Fruit fly (Drosophila melanogaster) whole organism, pupa: ENCODE results near the gene CecA2.

Experiments used
- CG10348 ChIP-seq: fragments of 200-800 bp; sonication (Bioruptor generic); IDR thresholded peaks from 2 replicates; pipeline ENCODE4 v1.3.6; 2022; ENCODE audit warnings: missing biosample characterization, missing genetic modification characterization
- CG12605 ChIP-seq: fragments of 200-800 bp; sonication (Bioruptor generic); IDR thresholded peaks from 2 replicates; pipeline ENCODE4 v1.3.6; 2022; ENCODE audit warnings: missing biosample characterization, missing genetic modification characterization
- CG13204 ChIP-seq: fragments of 200-800 bp; sonication (Bioruptor generic); optimal IDR thresholded peaks from 2 replicates; lab custom pipeline; 2018; ENCODE audit warnings: missing biosample characterization, mild to moderate bottlenecking, missing genetic modification characterization, moderate library complexity
- CG14655 ChIP-seq: fragments of 200-800 bp; sonication (Bioruptor generic); optimal IDR thresholded peaks from 3 replicates; lab custom pipeline; 2017; ENCODE audit warnings: mild to moderate bottlenecking, missing biosample characterization, missing genetic modification reagents, missing genetic modification characterization
- CG15710 ChIP-seq: fragments of 200-800 bp; sonication (Bioruptor generic); optimal IDR thresholded peaks from 2 replicates; lab custom pipeline; 2018; ENCODE audit warnings: missing biosample characterization, mild to moderate bottlenecking, missing genetic modification characterization, moderate library complexity
- CG32121 ChIP-seq: fragments of 200-800 bp; sonication (Bioruptor generic); IDR thresholded peaks from 2 replicates; pipeline ENCODE4 v1.3.6; 2022; ENCODE audit warnings: missing biosample characterization, missing genetic modification characterization
- CG34367 ChIP-seq: fragments of 200-800 bp; sonication (Bioruptor generic); optimal IDR thresholded peaks from 2 replicates; lab custom pipeline; 2018; ENCODE audit warnings: missing biosample characterization, mild to moderate bottlenecking, missing genetic modification characterization
- CG4496 ChIP-seq: fragments of 200-800 bp; sonication (Bioruptor generic); IDR thresholded peaks from 3 replicates; pipeline ENCODE4 v1.3.6; 2022; ENCODE audit warnings: missing biosample characterization, missing genetic modification characterization
- CG8159 ChIP-seq: fragments of 200-800 bp; sonication (Bioruptor generic); optimal IDR thresholded peaks from 3 replicates; lab custom pipeline; 2018; ENCODE audit warnings: missing biosample characterization, mild to moderate bottlenecking, missing genetic modification characterization, moderate library complexity
- CG8301 ChIP-seq: fragments of 200-800 bp; sonication (Bioruptor generic); optimal IDR thresholded peaks from 2 replicates; lab custom pipeline; 2018; ENCODE audit warnings: missing biosample characterization, mild to moderate bottlenecking, missing genetic modification characterization
- CG9948 ChIP-seq: fragments of 200-800 bp; sonication (Bioruptor generic); optimal IDR thresholded peaks from 2 replicates; lab custom pipeline; 2018; ENCODE audit warnings: missing biosample characterization, mild to moderate bottlenecking, missing genetic modification characterization, moderate library complexity
- D1 ChIP-seq: fragments of 200-800 bp; sonication (Bioruptor generic); optimal IDR thresholded peaks from 2 replicates; lab custom pipeline; 2018; ENCODE audit warnings: missing biosample characterization, mild to moderate bottlenecking, missing genetic modification characterization, moderate library complexity
- EcR ChIP-seq: fragments of 200-800 bp; sonication (Bioruptor generic); optimal IDR thresholded peaks from 3 replicates; lab custom pipeline; 2019; ENCODE audit warnings: missing biosample characterization, missing genetic modification characterization, mild to moderate bottlenecking, moderate library complexity, missing genetic modification reagents
- Ets98B ChIP-seq: fragments of 200-800 bp; sonication (Bioruptor generic); IDR thresholded peaks from 2 replicates; pipeline ENCODE4 v1.3.6; 2022; ENCODE audit warnings: missing biosample characterization, missing genetic modification characterization
- Pif1A ChIP-seq: fragments of 200-800 bp; sonication (Bioruptor generic); optimal IDR thresholded peaks from 3 replicates; lab custom pipeline; 2016; ENCODE audit warnings: missing biosample characterization, missing genetic modification characterization
- Pif1B ChIP-seq: fragments of 200-800 bp; sonication (Bioruptor generic); optimal IDR thresholded peaks from 3 replicates; lab custom pipeline; 2016; ENCODE audit warnings: missing biosample characterization, missing genetic modification characterization
- Snoo ChIP-seq: fragments of 200-800 bp; sonication (Bioruptor generic); optimal IDR thresholded peaks from 3 replicates; lab custom pipeline; 2017; ENCODE audit warnings: missing biosample characterization, mild to moderate bottlenecking, missing genetic modification characterization, inconsistent platforms
- fd96Ca ChIP-seq: fragments of 200-800 bp; sonication (Bioruptor generic); IDR thresholded peaks from 3 replicates; pipeline ENCODE4 v1.3.6; 2022; ENCODE audit warnings: missing biosample characterization, missing genetic modification characterization
- gl ChIP-seq: fragments of 200-800 bp; sonication (Bioruptor generic); optimal IDR thresholded peaks from 2 replicates; lab custom pipeline; 2018; ENCODE audit warnings: missing biosample characterization, mild to moderate bottlenecking, missing genetic modification characterization
- rn ChIP-seq: fragments of 200-800 bp; sonication (Bioruptor generic); IDR thresholded peaks from 2 replicates; pipeline ENCODE4 v1.3.6; 2022; ENCODE audit warnings: missing biosample characterization, missing genetic modification characterization

Gene CecA2

DNA sequence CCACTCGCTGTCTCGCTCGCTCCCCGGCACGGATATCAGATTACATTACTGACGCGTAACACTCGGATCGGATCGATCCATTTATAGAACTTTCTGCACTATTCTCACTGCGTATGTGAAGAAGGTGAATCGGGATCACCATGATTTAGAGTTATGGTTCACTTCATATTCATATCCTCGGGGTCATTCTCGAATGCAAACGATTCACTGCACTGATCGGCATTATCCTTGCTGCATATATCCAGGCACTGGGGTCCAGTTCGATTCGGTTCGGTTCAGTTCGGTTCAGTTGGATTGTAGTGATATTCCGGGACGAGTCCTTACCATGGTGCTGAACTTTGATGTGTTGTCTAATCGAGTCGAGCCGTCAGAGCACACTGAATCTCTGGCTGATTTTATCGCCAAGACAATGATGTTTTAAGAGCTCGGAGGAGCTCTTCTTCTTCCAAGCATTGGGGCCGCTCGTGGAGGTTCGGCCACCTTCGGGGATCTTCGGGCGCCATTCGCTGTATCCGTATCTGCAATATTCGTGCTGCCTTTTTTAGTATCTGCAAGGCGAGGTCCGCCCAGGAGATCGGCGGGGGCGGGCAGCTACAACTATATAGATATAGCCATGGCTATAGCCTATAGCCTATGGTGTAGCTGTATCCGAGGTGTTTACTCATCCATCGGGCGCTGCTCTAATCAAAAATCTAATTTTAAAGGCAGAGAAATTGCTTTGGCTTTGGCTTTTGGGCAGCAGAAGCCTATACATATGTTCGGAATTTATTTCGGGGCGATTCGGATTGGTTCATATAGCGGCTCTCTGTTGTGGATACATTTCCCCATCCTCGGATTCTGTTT, 37.6 kb upstream of the CecA2 start, which contains the start of gene Mlc2:
Gene Mlc2 (minus strand): TSS at position 392 of the 843 bp plus-strand sequence.
- TF ChIP-seq CG14655 (GFP tag; lab: Kevin White, UChicago) (no peak), Pif1B (GFP tag; lab: Kevin White, UChicago) (no peak), CG8301 (tag; lab: Kevin White, UChicago) (no peak), CG10348 (GFP tag; lab: Robert Waterston, UW) (no peak)

DNA sequence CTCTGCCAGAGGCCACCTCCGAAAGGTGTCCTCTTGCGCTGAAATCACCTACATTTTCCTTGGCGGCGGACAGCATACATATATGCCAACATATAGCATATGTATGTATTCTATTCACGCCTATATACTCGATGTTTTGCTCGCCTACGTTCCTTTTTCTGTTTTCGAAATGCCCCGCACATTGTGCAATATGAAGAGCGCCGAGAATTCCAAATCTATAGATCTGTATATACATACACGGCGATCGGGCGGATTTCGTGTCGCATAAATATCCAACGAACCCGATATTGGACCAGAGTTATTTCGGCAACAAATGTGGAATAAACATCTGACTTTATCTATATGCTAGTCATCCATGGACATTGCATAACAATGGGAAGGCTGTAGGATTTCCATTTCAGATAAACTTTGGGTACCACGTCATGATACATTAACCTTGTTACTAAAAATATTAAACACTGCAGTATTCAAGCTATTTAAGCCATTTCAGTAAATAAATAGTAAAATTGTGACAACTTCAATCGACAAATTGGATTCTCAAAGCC, 36.8 kb upstream of the CecA2 start:
- no peak for TF ChIP-seq gl (tag; lab: Kevin White, UChicago)
- TF ChIP-seq CG10348 (GFP tag; lab: Robert Waterston, UW) = no peak
- no peak for TF ChIP-seq EcR (GFP tag; lab: Kevin White, UChicago)
- no peak for TF ChIP-seq CG12605 (GFP tag; lab: Robert Waterston, UW)
- no peak for TF ChIP-seq CG4496 (GFP tag; lab: Robert Waterston, UW)
- TF ChIP-seq CG34367 (tag; lab: Kevin White, UChicago) = no peak
- no peak for TF ChIP-seq CG15710 (tag; lab: Kevin White, UChicago)
- no peak for TF ChIP-seq CG8159
- no peak for TF ChIP-seq Pif1A
- no peak for TF ChIP-seq CG8301 (tag; lab: Kevin White, UChicago)
- TF ChIP-seq CG14655 (GFP tag; lab: Kevin White, UChicago) = no peak
- TF ChIP-seq rn (GFP tag; lab: Robert Waterston, UW) = no peak
- TF ChIP-seq fd96Ca (GFP tag; lab: Robert Waterston, UW) = no peak
- TF ChIP-seq Ets98B (GFP tag; lab: Robert Waterston, UW) = no peak
- TF ChIP-seq Snoo (tag; lab: Kevin White, UChicago) = no peak
- TF ChIP-seq CG13204 (GFP tag; lab: Kevin White, UChicago) = no peak
- no peak for TF ChIP-seq CG32121 (GFP tag; lab: Robert Waterston, UW)
- TF ChIP-seq D1 (tag; lab: Kevin White, UChicago) = no peak

DNA sequence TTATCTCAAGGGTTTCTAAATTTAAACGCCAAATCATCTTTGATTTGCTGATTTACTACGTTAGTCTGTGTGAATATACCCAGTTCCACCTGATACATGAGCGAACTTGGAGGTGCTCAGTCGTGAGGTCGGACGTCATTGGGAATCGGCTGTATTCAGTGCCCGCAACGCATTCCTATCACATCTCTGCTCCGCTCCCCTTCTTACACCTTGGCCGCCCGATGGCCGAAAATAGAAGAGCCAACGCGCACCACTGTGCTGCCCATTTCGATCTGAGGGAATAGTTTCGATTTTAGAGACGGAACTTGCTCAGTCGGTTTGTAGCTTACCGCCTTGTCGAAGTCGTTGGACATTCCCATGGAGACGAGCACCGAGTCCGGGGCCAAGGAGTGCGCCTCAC, 35.6 kb upstream of the CecA2 start:
- no peak for TF ChIP-seq CG4496 (GFP tag; lab: Robert Waterston, UW)
- TF ChIP-seq Pif1B (GFP tag; lab: Kevin White, UChicago) = no peak
- no peak for TF ChIP-seq Pif1A
- TF ChIP-seq CG34367 (tag; lab: Kevin White, UChicago) = no peak
- no peak for TF ChIP-seq CG13204 (GFP tag; lab: Kevin White, UChicago)
- TF ChIP-seq gl (tag; lab: Kevin White, UChicago) = no peak
- no peak for TF ChIP-seq Snoo (tag; lab: Kevin White, UChicago)

DNA sequence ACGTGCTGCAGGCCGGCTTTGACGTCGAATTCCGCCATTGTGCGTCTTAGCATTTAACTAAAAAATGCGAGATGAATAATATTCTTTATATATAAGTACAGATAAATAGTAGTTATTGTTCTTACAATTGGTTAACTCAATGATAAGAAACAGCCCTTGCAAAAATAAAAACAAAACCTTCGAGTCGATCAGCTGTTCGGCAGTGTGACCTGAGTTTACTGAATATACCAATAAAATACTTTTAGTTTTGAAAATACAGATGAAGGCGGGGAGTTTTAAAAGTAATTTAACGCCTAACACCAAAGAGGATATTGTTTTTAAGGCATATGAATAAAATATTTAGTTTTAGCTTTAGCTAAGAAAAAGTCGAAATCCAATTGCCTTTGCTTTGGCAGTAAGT, 34.5 kb upstream of the CecA2 start, which contains the start of the genes CG1983 and CG15530:
Gene CG1983 (minus strand): TSS at position 207 of the 400 bp plus-strand sequence.
Gene CG15530 (plus strand): TSS at position 384 of the 400 bp plus-strand sequence.
- TF ChIP-seq Pif1B (GFP tag; lab: Kevin White, UChicago) (no peak), Pif1A (no peak), CG34367 (tag; lab: Kevin White, UChicago) (no peak)

DNA sequence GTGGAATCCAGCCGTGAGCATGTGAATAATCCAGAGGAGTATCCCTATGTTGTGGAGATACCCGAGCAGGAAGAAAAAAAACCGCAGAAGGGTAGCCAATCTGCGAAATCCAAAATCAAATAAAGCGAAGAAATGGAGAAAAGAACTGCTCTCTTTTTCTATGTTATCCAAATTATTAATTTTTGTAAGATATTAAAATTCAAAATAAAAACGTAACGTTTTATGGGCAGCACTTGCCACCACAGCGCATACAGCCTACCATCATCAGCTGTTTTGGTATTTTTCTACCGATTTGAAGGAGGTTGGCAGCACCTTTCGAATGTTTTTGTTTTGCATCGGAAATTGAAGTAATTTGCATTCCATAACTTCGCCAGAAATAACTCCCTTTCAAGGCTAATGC, 32.0 kb upstream of the CecA2 start, which contains the start of gene Bet5:
Gene Bet5 (plus strand): TSS at position 299 of the 400 bp plus-strand sequence.
- TF ChIP-seq Pif1B (GFP tag; lab: Kevin White, UChicago) (no peak), CG13204 (GFP tag; lab: Kevin White, UChicago) (no peak), CG8159 (no peak), CG4496 (GFP tag; lab: Robert Waterston, UW) (no peak), rn (GFP tag; lab: Robert Waterston, UW) (no peak), CG12605 (GFP tag; lab: Robert Waterston, UW) (no peak), CG10348 (GFP tag; lab: Robert Waterston, UW) (no peak)
- TF ChIP-seq, all 21 proteins: peak for 0

- TF ChIP-seq EcR (GFP tag; lab: Kevin White, UChicago) (peak; percentile 90), CG32121 (GFP tag; lab: Robert Waterston, UW) (no peak)
These were observed 28.1 kb upstream of the CecA2 start for dm6 chr3R:30183872-30184271.

DNA sequence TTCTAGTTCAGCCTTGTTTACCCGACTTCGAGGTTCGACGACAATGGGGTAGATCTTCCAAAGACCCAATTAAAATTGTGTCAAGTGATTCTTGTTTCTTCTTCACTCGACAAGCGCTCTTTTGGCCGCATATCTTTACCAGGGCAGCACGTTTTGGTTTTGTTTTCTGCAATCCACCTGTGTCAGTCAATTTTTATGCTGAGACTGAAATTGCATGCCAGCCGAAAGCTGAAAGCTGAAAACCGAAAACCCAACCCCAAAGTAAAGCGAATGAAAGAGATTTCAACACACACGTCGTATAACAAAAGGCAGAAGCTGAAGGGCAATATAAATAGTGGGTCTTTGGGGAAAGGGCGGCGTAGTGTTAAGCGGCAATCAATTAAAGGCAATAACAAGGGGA, 22.6 kb upstream of the CecA2 start:
- no peak for TF ChIP-seq CG14655 (GFP tag; lab: Kevin White, UChicago)
- TF ChIP-seq CG9948 = no peak
- TF ChIP-seq CG15710 (tag; lab: Kevin White, UChicago) = no peak
